Fruit fly (Drosophila melanogaster): ENCODE measurements around the gene CG7943.

DNA sequence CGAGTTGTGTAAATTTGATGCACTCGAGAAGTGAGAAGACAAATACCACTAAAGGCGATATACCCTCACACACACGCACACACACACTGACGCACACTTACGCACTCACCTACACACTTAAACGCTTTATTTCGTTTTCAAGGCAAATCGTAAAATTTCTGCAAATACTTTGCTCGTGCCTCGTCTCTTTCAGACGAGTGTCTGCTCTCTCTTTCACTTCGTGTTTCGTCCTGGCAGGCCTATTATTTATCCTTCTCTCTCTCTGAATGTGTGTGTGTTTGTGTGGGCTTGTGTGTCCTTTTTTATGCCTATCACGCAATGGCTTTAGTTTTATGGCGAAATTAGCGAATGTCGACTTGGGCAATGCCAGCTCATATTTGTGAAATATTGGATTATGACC is 52.0 kb downstream of the CG7943 start:
- TF ChIP-seq CTCF (optimal IDR thresholded peaks at IDR 0.05) (no peak), CG8478 (optimal IDR thresholded peaks at IDR 0.05) (no peak)
